Worm (Caenorhabditis elegans) whole organism, L1 larva: ENCODE measurements around the gene C23H5.15.
A peak's percentile ranks its signal among the peaks of the same experiment; 100 is the strongest.

Experiments
- F16B12.6 ChIP-seq: fragments of 150-350 bp; optimal IDR thresholded peaks from 2 replicates; lab custom pipeline; 2014; ENCODE audit warnings: missing biosample characterization, missing genetic modification characterization
- Y116A8C.19 ChIP-seq: sonication (generic microtip); optimal IDR thresholded peaks from 2 replicates; lab custom pipeline; 2016; ENCODE audit warnings: missing compliant biosample characterization, missing genetic modification characterization, borderline replicate concordance
- aha-1 ChIP-seq: fragments of 150-350 bp; optimal IDR thresholded peaks from 2 replicates; lab custom pipeline; 2014; ENCODE audit warnings: missing biosample characterization, missing genetic modification characterization
- ceh-63 ChIP-seq: fragments of 200-800 bp; sonication (Bioruptor generic); optimal IDR thresholded peaks from 2 replicates; lab custom pipeline; 2018; ENCODE audit warnings: mild to moderate bottlenecking, missing genetic modification characterization, missing compliant biosample characterization
- ceh-82 ChIP-seq, 3 experiments: fragments of 150-350 bp in 1 of 3; sonication (generic microtip) in 2 of 3; optimal IDR thresholded peaks; 2 replicates each; lab custom pipeline; 2014 to 2017; ENCODE audit warnings: missing biosample characterization in 3 of 3, missing genetic modification characterization in 3 of 3
- ceh-88 ChIP-seq: fragments of 200-800 bp; sonication (Bioruptor generic); IDR thresholded peaks from 2 replicates; pipeline ENCODE4 v1.3.6; 2022; ENCODE audit warnings: missing genetic modification characterization, missing compliant biosample characterization
- ces-1 ChIP-seq: fragments of 150-350 bp; optimal IDR thresholded peaks from 2 replicates; lab custom pipeline; 2014; ENCODE audit warnings: missing biosample characterization, missing genetic modification reagents, missing genetic modification characterization
- dpl-1 ChIP-seq, 3 experiments: fragments of 150-350 bp in 2 of 3; sonication (generic microtip) in 1 of 3; optimal IDR thresholded peaks; 2 replicates each; lab custom pipeline; 2014 to 2017; ENCODE audit warnings: missing biosample characterization in 3 of 3, missing genetic modification characterization in 3 of 3, missing genetic modification reagents in 3 of 3
- efl-1 ChIP-seq, 4 experiments: fragments of 150-350 bp; optimal IDR thresholded peaks in 3 of 4; peaks in 1 of 4; 1 replicate in 1 of 4; 2 replicates in 3 of 4; lab custom pipeline; 2014; ENCODE audit warnings: missing biosample characterization in 2 of 4, missing genetic modification characterization in 2 of 4, missing genetic modification reagents in 2 of 4
- elt-2 ChIP-seq: sonication (generic microtip); optimal IDR thresholded peaks from 2 replicates; lab custom pipeline; 2016; ENCODE audit warnings: missing genetic modification characterization, mild to moderate bottlenecking, inconsistent platforms, missing compliant biosample characterization, missing genetic modification reagents
- fkh-4 ChIP-seq: sonication (generic microtip); optimal IDR thresholded peaks from 2 replicates; lab custom pipeline; 2016; ENCODE audit warnings: missing compliant biosample characterization, missing genetic modification characterization, borderline replicate concordance
- fkh-8 ChIP-seq: sonication (generic microtip); optimal IDR thresholded peaks from 2 replicates; lab custom pipeline; 2016; ENCODE audit warnings: mild to moderate bottlenecking, missing genetic modification characterization, missing compliant biosample characterization
- fos-1 ChIP-seq: fragments of 150-350 bp; optimal IDR thresholded peaks from 2 replicates; lab custom pipeline; 2014; ENCODE audit warnings: missing biosample characterization, missing genetic modification characterization
- hlh-17 ChIP-seq: fragments of 200-800 bp; sonication (Bioruptor generic); optimal IDR thresholded peaks from 2 replicates; lab custom pipeline; 2018; ENCODE audit warnings: missing genetic modification characterization, mild to moderate bottlenecking, missing compliant biosample characterization, moderate library complexity, borderline replicate concordance
- hlh-4 ChIP-seq: sonication (generic microtip); optimal IDR thresholded peaks from 2 replicates; lab custom pipeline; 2016; ENCODE audit warnings: mild to moderate bottlenecking, missing genetic modification characterization, missing compliant biosample characterization
- irx-1 ChIP-seq: sonication (generic microtip); optimal IDR thresholded peaks from 2 replicates; lab custom pipeline; 2016; ENCODE audit warnings: missing genetic modification characterization, missing compliant biosample characterization
- isw-1 ChIP-seq: fragments of 200-800 bp; sonication (Bioruptor generic); IDR thresholded peaks from 2 replicates; pipeline ENCODE4 v1.3.6; 2022; ENCODE audit warnings: missing genetic modification characterization, missing compliant biosample characterization
- jun-1 ChIP-seq: fragments of 150-350 bp; optimal IDR thresholded peaks from 2 replicates; lab custom pipeline; 2014; ENCODE audit warnings: missing biosample characterization, missing genetic modification reagents, missing genetic modification characterization
- lin-13 ChIP-seq: fragments of 150-350 bp; optimal IDR thresholded peaks from 2 replicates; lab custom pipeline; 2014; ENCODE audit warnings: missing biosample characterization, missing genetic modification reagents, missing genetic modification characterization
- lin-14 ChIP-seq: fragments of 200-800 bp; sonication (Bioruptor generic); optimal IDR thresholded peaks from 2 replicates; lab custom pipeline; 2018; ENCODE audit warnings: mild to moderate bottlenecking, missing genetic modification characterization, moderate library complexity, missing compliant biosample characterization
- lin-35 ChIP-seq, 2 experiments: fragments of 150-350 bp; optimal IDR thresholded peaks; 2 replicates each; lab custom pipeline; 2014; ENCODE audit warnings: missing biosample characterization in 2 of 2, missing genetic modification characterization in 2 of 2, missing genetic modification reagents in 2 of 2
- lin-39 ChIP-seq: fragments of 150-350 bp; optimal IDR thresholded peaks from 2 replicates; lab custom pipeline; 2014; ENCODE audit warnings: missing biosample characterization, missing genetic modification reagents, missing genetic modification characterization
- lir-3 ChIP-seq: sonication (generic microtip); optimal IDR thresholded peaks from 2 replicates; lab custom pipeline; 2016; ENCODE audit warnings: mild to moderate bottlenecking, missing genetic modification characterization, moderate library complexity, missing compliant biosample characterization; ENCODE audit not compliant: poor library complexity
- lsy-2 ChIP-seq, 2 experiments: fragments of 150-350 bp; optimal IDR thresholded peaks; 2 replicates each; lab custom pipeline; 2014; ENCODE audit warnings: missing biosample characterization in 2 of 2, missing genetic modification characterization in 2 of 2
- mab-9 ChIP-seq: fragments of 200-800 bp; sonication (Bioruptor generic); IDR thresholded peaks from 2 replicates; pipeline ENCODE4 v1.3.6; 2022; ENCODE audit warnings: missing genetic modification reagents, missing genetic modification characterization, missing compliant biosample characterization
- mdl-1 ChIP-seq, 2 experiments: fragments of 150-350 bp; optimal IDR thresholded peaks; 2 replicates each; lab custom pipeline; 2014 to 2017; ENCODE audit warnings: missing biosample characterization in 2 of 2, missing genetic modification characterization in 2 of 2, inconsistent platforms in 1 of 2
- mep-1 ChIP-seq: fragments of 150-350 bp; optimal IDR thresholded peaks from 2 replicates; lab custom pipeline; 2014; ENCODE audit warnings: missing biosample characterization, missing genetic modification characterization
- nhr-12 ChIP-seq: sonication (generic microtip); optimal IDR thresholded peaks from 2 replicates; lab custom pipeline; 2017; ENCODE audit warnings: missing biosample characterization, missing genetic modification characterization
- nhr-237 ChIP-seq: fragments of 150-350 bp; optimal IDR thresholded peaks from 2 replicates; lab custom pipeline; 2014; ENCODE audit warnings: missing biosample characterization, missing genetic modification characterization
- nhr-47 ChIP-seq: sonication (generic microtip); optimal IDR thresholded peaks from 2 replicates; lab custom pipeline; 2016; ENCODE audit warnings: mild to moderate bottlenecking, missing genetic modification characterization, moderate library complexity, missing compliant biosample characterization
- nhr-71 ChIP-seq: sonication (generic microtip); optimal IDR thresholded peaks from 2 replicates; lab custom pipeline; 2016; ENCODE audit warnings: mild to moderate bottlenecking, missing genetic modification characterization, moderate library complexity, missing compliant biosample characterization
- nhr-76 ChIP-seq: sonication (generic microtip); optimal IDR thresholded peaks from 2 replicates; lab custom pipeline; 2017; ENCODE audit warnings: missing biosample characterization, missing genetic modification characterization
- nhr-90 ChIP-seq: sonication (generic microtip); optimal IDR thresholded peaks from 2 replicates; lab custom pipeline; 2016; ENCODE audit warnings: mild to moderate bottlenecking, missing genetic modification characterization, missing compliant biosample characterization; ENCODE audit not compliant: poor library complexity
- pag-3 ChIP-seq: sonication (generic microtip); optimal IDR thresholded peaks from 2 replicates; lab custom pipeline; 2017; ENCODE audit warnings: missing genetic modification characterization, mild to moderate bottlenecking, missing compliant biosample characterization, antibody characterized with exemption, borderline replicate concordance; ENCODE audit not compliant: insufficient read depth
- pax-3 ChIP-seq: fragments of 200-800 bp; sonication (Bioruptor generic); optimal IDR thresholded peaks from 2 replicates; lab custom pipeline; 2018; ENCODE audit warnings: mild to moderate bottlenecking, missing genetic modification characterization, moderate library complexity, missing compliant biosample characterization
- pqm-1 ChIP-seq: sonication (generic microtip); optimal IDR thresholded peaks from 3 replicates; lab custom pipeline; 2017; ENCODE audit warnings: missing biosample characterization, missing genetic modification characterization
- rnt-1 ChIP-seq: sonication (generic microtip); optimal IDR thresholded peaks from 2 replicates; lab custom pipeline; 2016; ENCODE audit warnings: mild to moderate bottlenecking, missing genetic modification characterization, moderate library complexity, missing compliant biosample characterization
- skn-1 ChIP-seq: fragments of 150-350 bp; optimal IDR thresholded peaks from 2 replicates; lab custom pipeline; 2014; ENCODE audit warnings: missing biosample characterization, missing genetic modification characterization
- snpc-4 ChIP-seq: fragments of 150-350 bp; optimal IDR thresholded peaks from 2 replicates; lab custom pipeline; 2014; ENCODE audit warnings: missing biosample characterization, missing genetic modification characterization
- sup-37 ChIP-seq: fragments of 200-800 bp; sonication (Bioruptor generic); optimal IDR thresholded peaks from 2 replicates; lab custom pipeline; 2018; ENCODE audit warnings: mild to moderate bottlenecking, missing genetic modification characterization, missing compliant biosample characterization
- tbx-2 ChIP-seq: sonication (generic microtip); optimal IDR thresholded peaks from 2 replicates; lab custom pipeline; 2016; ENCODE audit warnings: missing genetic modification characterization, missing compliant biosample characterization
- unc-130 ChIP-seq: fragments of 150-350 bp; optimal IDR thresholded peaks from 2 replicates; lab custom pipeline; 2017; ENCODE audit warnings: missing biosample characterization, missing genetic modification characterization, inconsistent platforms
- unc-30 ChIP-seq: sonication (generic microtip); optimal IDR thresholded peaks from 2 replicates; lab custom pipeline; 2017; ENCODE audit warnings: missing biosample characterization, missing genetic modification characterization
- unc-98 ChIP-seq: fragments of 200-800 bp; sonication (Bioruptor generic); IDR thresholded peaks from 2 replicates; pipeline ENCODE4 v1.3.6; 2022; ENCODE audit warnings: missing genetic modification characterization, missing compliant biosample characterization
- vab-15 ChIP-seq: sonication (generic microtip); optimal IDR thresholded peaks from 2 replicates; lab custom pipeline; 2017; ENCODE audit warnings: missing genotype, mild to moderate bottlenecking, missing genetic modification characterization, missing compliant biosample characterization
- xbp-1 ChIP-seq: sonication (generic microtip); optimal IDR thresholded peaks from 2 replicates; lab custom pipeline; 2016; ENCODE audit warnings: missing genetic modification characterization, missing compliant biosample characterization
- zip-4 ChIP-seq: fragments of 200-800 bp; sonication (Bioruptor generic); optimal IDR thresholded peaks from 2 replicates; lab custom pipeline; 2018; ENCODE audit warnings: mild to moderate bottlenecking, missing genetic modification characterization, moderate library complexity, missing compliant biosample characterization
- ztf-11 ChIP-seq, 2 experiments: sonication (generic microtip); optimal IDR thresholded peaks; 2 replicates each; lab custom pipeline; 2016 to 2017; ENCODE audit warnings: missing genetic modification characterization in 2 of 2, missing biosample characterization in 1 of 2, missing compliant biosample characterization in 1 of 2
- ztf-4 ChIP-seq: fragments of 150-350 bp; optimal IDR thresholded peaks from 2 replicates; lab custom pipeline; 2014; ENCODE audit warnings: missing biosample characterization, missing genetic modification characterization

C23H5.15 gene

DNA sequence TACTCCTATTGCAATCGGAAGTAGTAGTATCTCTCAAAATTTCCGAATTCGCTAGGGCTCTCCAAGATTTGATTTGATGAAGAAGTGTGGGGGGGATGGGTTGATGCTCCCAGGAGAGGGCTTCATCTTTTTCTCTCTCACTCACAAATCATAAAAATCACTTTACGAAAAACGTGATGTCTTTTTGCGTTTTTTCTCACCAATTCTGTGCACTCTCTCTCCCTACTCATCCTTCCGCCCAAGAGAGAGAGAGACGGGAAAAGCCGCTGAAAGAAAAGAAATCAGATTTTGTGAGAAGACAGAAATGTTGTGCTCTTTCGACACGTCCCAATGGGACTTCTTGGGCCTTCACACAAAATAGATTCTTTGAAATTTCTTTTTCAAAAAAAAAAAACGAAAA, 49.1 kb downstream of the C23H5.15 start (continued):
- TF ChIP-seq fkh-4 (tag; lab: Kevin White, UChicago) (no peak), jun-1 (no peak), mdl-1 (tag; optimal IDR thresholded peaks at IDR 0.05; lab: Kevin White, UChicago) (no peak), nhr-237 (no peak), pag-3 (tag; lab: Kevin White, UChicago) (no peak), pax-3 (tag; lab: Kevin White, UChicago) (no peak), nhr-12 (tag; lab: Kevin White, UChicago) (no peak), F16B12.6 (tag; lab: Kevin White, UChicago) (no peak), isw-1 (GFP tag; lab: Robert Waterston, UW) (peak; percentile 10; the same call in 1 of the 2 replicates), ceh-82 (tag; optimal IDR thresholded peaks at IDR 0.05; lab: Kevin White, UChicago) (peak in 1 of 3 experiments; percentile 24), efl-1 (optimal IDR thresholded peaks at IDR 0.05; lab: Kevin White, UChicago) (peak; percentile 17 to 21), efl-1 (GFP tag; optimal IDR thresholded peaks at IDR 0.05 in 1 of 2; lab: Kevin White, UChicago) (no peak), nhr-76 (tag; lab: Kevin White, UChicago) (no peak), unc-130 (no peak), elt-2 (tag; lab: Kevin White, UChicago) (no peak), lin-35 (GFP tag; optimal IDR thresholded peaks at IDR 0.05; lab: Kevin White, UChicago) (peak in 1 of 2 experiments; percentile 23), pqm-1 (no peak), hlh-17 (GFP tag; lab: Kevin White, UChicago) (no peak), skn-1 (tag; lab: Kevin White, UChicago) (no peak), nhr-47 (tag; lab: Kevin White, UChicago) (peak; percentile 47), zip-4 (GFP tag; lab: Kevin White, UChicago) (no peak), unc-30 (no peak), unc-98 (GFP tag; lab: Robert Waterston, UW) (no peak), mep-1 (tag; lab: Kevin White, UChicago) (peak; percentile 25), lin-13 (no peak), ztf-4 (tag; lab: Kevin White, UChicago) (no peak), lin-39 (tag; lab: Kevin White, UChicago) (no peak), rnt-1 (peak; percentile 55), nhr-71 (tag; lab: Kevin White, UChicago) (peak; percentile 63), lir-3 (tag; lab: Kevin White, UChicago) (no peak)

DNA sequence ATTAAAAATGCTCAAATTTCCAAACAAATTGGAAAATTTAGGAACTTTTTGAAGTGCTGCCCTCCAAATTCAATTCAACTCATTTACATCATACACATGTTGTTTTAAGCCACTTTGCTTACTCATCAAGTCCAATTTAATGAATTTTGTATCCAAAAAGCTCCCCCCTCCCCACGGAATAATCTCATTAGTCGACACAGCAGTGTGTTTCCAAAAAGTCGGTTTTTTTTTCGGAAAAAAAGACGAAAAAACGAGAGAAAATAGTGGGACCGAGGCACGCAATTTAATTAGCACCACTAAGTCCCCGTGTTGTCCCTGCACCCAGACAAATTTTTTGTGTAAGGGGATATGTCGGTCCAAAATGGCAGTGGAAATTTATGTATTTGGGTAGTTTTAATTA, 50.4 kb downstream of the C23H5.15 start:
- TF ChIP-seq nhr-71 (tag; lab: Kevin White, UChicago) = peak; percentile 65
- TF ChIP-seq vab-15 (tag; lab: Kevin White, UChicago) = no peak
- TF ChIP-seq nhr-90 (tag; lab: Kevin White, UChicago) = no peak
- no peak for TF ChIP-seq Y116A8C.19
- no peak for TF ChIP-seq ztf-4 (tag; lab: Kevin White, UChicago)
- no peak for TF ChIP-seq skn-1 (tag; lab: Kevin White, UChicago)
- no peak for TF ChIP-seq mep-1 (tag; lab: Kevin White, UChicago)
- no peak for TF ChIP-seq fkh-4 (tag; lab: Kevin White, UChicago)
- TF ChIP-seq aha-1 = no peak
- no peak for TF ChIP-seq dpl-1 (GFP tag; optimal IDR thresholded peaks at IDR 0.05; lab: Kevin White, UChicago)
- peak; percentile 84 for TF ChIP-seq lin-14 (GFP tag; lab: Kevin White, UChicago)
- TF ChIP-seq lsy-2 (tag; optimal IDR thresholded peaks at IDR 0.05; lab: Kevin White, UChicago) = peak; percentile 17 to 24
- TF ChIP-seq ceh-63 (GFP tag; lab: Kevin White, UChicago) = no peak
- peak; percentile 39; the same call in 1 of the 2 replicates for TF ChIP-seq ceh-88
- TF ChIP-seq nhr-237 = no peak
- TF ChIP-seq mab-9 (GFP tag; lab: Robert Waterston, UW) = 0 out of 2 replicates have a peak, but pooled peaks have one; percentile 37
- TF ChIP-seq hlh-17 (GFP tag; lab: Kevin White, UChicago) = no peak
- TF ChIP-seq ces-1 = peak; percentile 88
- no peak for TF ChIP-seq pag-3 (tag; lab: Kevin White, UChicago)
- TF ChIP-seq sup-37 (GFP tag; lab: Kevin White, UChicago) = no peak
- TF ChIP-seq hlh-4 = no peak
- no peak for TF ChIP-seq irx-1 (tag; lab: Kevin White, UChicago)
- peak; percentile 25 for TF ChIP-seq fkh-8 (tag; lab: Kevin White, UChicago)
- peak; percentile 65 for TF ChIP-seq tbx-2
- peak in 1 of 2 experiments; percentile 37 for TF ChIP-seq ztf-11 (tag; optimal IDR thresholded peaks at IDR 0.05; lab: Kevin White, UChicago)
- TF ChIP-seq snpc-4 (tag; lab: Kevin White, UChicago) = no peak
- TF ChIP-seq fos-1 (tag; lab: Kevin White, UChicago) = peak; percentile 22
- peak; percentile 24 for TF ChIP-seq xbp-1 (tag; lab: Kevin White, UChicago)
